Fruit fly (Drosophila melanogaster) whole organism, embryonic: ENCODE results near the gene CG13048.

Source experiments
- CG10274 ChIP-seq: fragments of 200-800 bp; sonication (Bioruptor generic); optimal IDR thresholded peaks from 3 replicates; lab custom pipeline; 2017; ENCODE audit warnings: missing biosample characterization, mild to moderate bottlenecking, missing genetic modification characterization
- CG13775 ChIP-seq: fragments of 200-800 bp; sonication (Bioruptor generic); optimal IDR thresholded peaks from 3 replicates; lab custom pipeline; 2017; ENCODE audit warnings: missing biosample characterization, mild to moderate bottlenecking, missing genetic modification characterization
- CG13894 ChIP-seq: fragments of 200-800 bp; sonication (Bioruptor generic); optimal IDR thresholded peaks from 3 replicates; lab custom pipeline; 2018; ENCODE audit warnings: missing biosample characterization, mild to moderate bottlenecking, missing genetic modification characterization, moderate library complexity
- CG30403 ChIP-seq: fragments of 200-800 bp; sonication (Bioruptor generic); optimal IDR thresholded peaks from 3 replicates; lab custom pipeline; 2016; ENCODE audit warnings: missing biosample characterization, missing genetic modification characterization
- CG31441 ChIP-seq: fragments of 200-800 bp; sonication (Bioruptor generic); IDR thresholded peaks from 2 replicates; pipeline ENCODE4 v1.3.6; 2022; ENCODE audit warnings: missing biosample characterization, missing genetic modification characterization
- CG32532 ChIP-seq: fragments of 200-800 bp; sonication (Bioruptor generic); IDR thresholded peaks from 2 replicates; pipeline ENCODE4 v1.3.6; 2022; ENCODE audit warnings: missing biosample characterization, missing genetic modification characterization
- CG3281 ChIP-seq: fragments of 200-800 bp; sonication (Bioruptor generic); optimal IDR thresholded peaks from 3 replicates; lab custom pipeline; 2017; ENCODE audit warnings: missing biosample characterization, mild to moderate bottlenecking, missing genetic modification characterization
- CG3726 ChIP-seq: fragments of 200-800 bp; sonication (Bioruptor generic); IDR thresholded peaks from 3 replicates; pipeline ENCODE4, ENCODE4 v1.3.6; 2022; ENCODE audit warnings: missing biosample characterization, missing genetic modification characterization
- CG4424 ChIP-seq: fragments of 200-800 bp; sonication (Bioruptor generic); optimal IDR thresholded peaks from 3 replicates; lab custom pipeline; 2016; ENCODE audit warnings: missing biosample characterization, missing genetic modification characterization
- CG4730 ChIP-seq: fragments of 200-800 bp; sonication (Bioruptor generic); IDR thresholded peaks from 2 replicates; pipeline ENCODE4 v1.3.6; 2022; ENCODE audit warnings: missing biosample characterization, missing genetic modification characterization
- CG5245 ChIP-seq: fragments of 200-800 bp; sonication (Bioruptor generic); optimal IDR thresholded peaks from 3 replicates; lab custom pipeline; 2016; ENCODE audit warnings: missing biosample characterization, missing genetic modification characterization
- CG6654 ChIP-seq: fragments of 200-800 bp; sonication (Bioruptor generic); optimal IDR thresholded peaks from 2 replicates; lab custom pipeline; 2017; ENCODE audit warnings: missing biosample characterization, mild to moderate bottlenecking, missing genetic modification characterization
- CG6813 ChIP-seq: fragments of 200-800 bp; sonication (Bioruptor generic); optimal IDR thresholded peaks from 2 replicates; lab custom pipeline; 2017; ENCODE audit warnings: missing biosample characterization, missing genetic modification characterization, mild to moderate bottlenecking, moderate library complexity, missing genetic modification reagents
- CG8359 ChIP-seq: fragments of 200-800 bp; sonication (Bioruptor generic); optimal IDR thresholded peaks from 2 replicates; lab custom pipeline; 2017; ENCODE audit warnings: missing biosample characterization, mild to moderate bottlenecking, missing genetic modification characterization, borderline replicate concordance
- CG8478 ChIP-seq: fragments of >200 bp; optimal IDR thresholded peaks from 2 replicates; lab custom pipeline; 2018
- D19B ChIP-seq: fragments of 200-800 bp; sonication (Bioruptor generic); optimal IDR thresholded peaks from 2 replicates; lab custom pipeline; 2017; ENCODE audit warnings: missing biosample characterization, mild to moderate bottlenecking, missing genetic modification characterization
- Dbx ChIP-seq: fragments of 200-800 bp; sonication (Bioruptor generic); IDR thresholded peaks from 3 replicates; pipeline ENCODE4 v1.3.6; 2022; ENCODE audit warnings: missing biosample characterization, missing genetic modification characterization
- Dip3 ChIP-seq: fragments of 200-800 bp; sonication (Bioruptor generic); optimal IDR thresholded peaks from 3 replicates; lab custom pipeline; 2016; ENCODE audit warnings: missing biosample characterization, missing genetic modification characterization
- Doc2 ChIP-seq: fragments of 200-800 bp; sonication (Bioruptor generic); IDR thresholded peaks from 2 replicates; pipeline ENCODE4 v1.3.6; 2022; ENCODE audit warnings: missing biosample characterization, missing genetic modification characterization
- Dp ChIP-seq: fragments of 200-800 bp; sonication (Bioruptor generic); optimal IDR thresholded peaks from 2 replicates; lab custom pipeline; 2018; ENCODE audit warnings: missing biosample characterization, mild to moderate bottlenecking, missing genetic modification characterization, moderate library complexity
- Gug ChIP-seq: fragments of 200-800 bp; sonication (Bioruptor generic); IDR thresholded peaks from 4 replicates; pipeline ENCODE4 v1.3.6; 2022; ENCODE audit warnings: missing biosample characterization, missing genetic modification characterization
- HLH3B ChIP-seq: fragments of 200-800 bp; sonication (Bioruptor generic); IDR thresholded peaks from 2 replicates; pipeline ENCODE4 v1.3.6; 2022; ENCODE audit warnings: missing biosample characterization, missing genetic modification characterization
- Hmr ChIP-seq: fragments of 200-800 bp; sonication (Bioruptor generic); optimal IDR thresholded peaks from 3 replicates; lab custom pipeline; 2017; ENCODE audit warnings: mild to moderate bottlenecking, missing biosample characterization, missing genetic modification reagents, missing genetic modification characterization
- Opbp ChIP-seq: fragments of 200-800 bp; sonication (Bioruptor generic); IDR thresholded peaks from 3 replicates; pipeline ENCODE4 v1.3.6; 2022; ENCODE audit warnings: missing biosample characterization, missing genetic modification characterization; ENCODE audit not compliant: partially characterized antibody
- PHDP ChIP-seq: fragments of 200-800 bp; sonication (Bioruptor generic); optimal IDR thresholded peaks from 3 replicates; lab custom pipeline; 2018; ENCODE audit warnings: missing biosample characterization, mild to moderate bottlenecking, missing genetic modification characterization, moderate library complexity
- bigmax ChIP-seq: fragments of 200-800 bp; sonication (Bioruptor generic); optimal IDR thresholded peaks from 2 replicates; lab custom pipeline; 2018; ENCODE audit warnings: missing biosample characterization, mild to moderate bottlenecking, missing genetic modification characterization
- chinmo ChIP-seq: fragments of 200-800 bp; sonication (Bioruptor generic); IDR thresholded peaks from 4 replicates; pipeline ENCODE4 v1.3.6; 2022; ENCODE audit warnings: missing biosample characterization, missing genetic modification characterization; ENCODE audit not compliant: partially characterized antibody
- chn ChIP-seq: fragments of 200-800 bp; sonication (Bioruptor generic); optimal IDR thresholded peaks from 2 replicates; lab custom pipeline; 2016; ENCODE audit warnings: missing biosample characterization, missing genetic modification characterization
- disco-r ChIP-seq: fragments of 200-800 bp; sonication (Bioruptor generic); optimal IDR thresholded peaks from 2 replicates; lab custom pipeline; 2016; ENCODE audit warnings: missing biosample characterization, missing genetic modification characterization
- dysf ChIP-seq: fragments of 200-800 bp; sonication (Bioruptor generic); IDR thresholded peaks from 3 replicates; pipeline ENCODE4 v1.3.6; 2022; ENCODE audit warnings: missing biosample characterization, missing genetic modification characterization
- en ChIP-seq: fragments of 200-800 bp; sonication (Bioruptor generic); optimal IDR thresholded peaks from 2 replicates; lab custom pipeline; 2016; ENCODE audit warnings: missing biosample characterization, missing genetic modification characterization
- ewg ChIP-seq: fragments of 200-800 bp; sonication (Bioruptor generic); optimal IDR thresholded peaks from 3 replicates; lab custom pipeline; 2017; ENCODE audit warnings: mild to moderate bottlenecking, missing biosample characterization, missing genetic modification reagents, missing genetic modification characterization
- fu2 ChIP-seq: fragments of 200-800 bp; sonication (Bioruptor generic); optimal IDR thresholded peaks from 2 replicates; lab custom pipeline; 2016; ENCODE audit warnings: missing biosample characterization, missing genetic modification characterization
- gem ChIP-seq: fragments of 200-800 bp; sonication (Bioruptor generic); optimal IDR thresholded peaks from 2 replicates; lab custom pipeline; 2019; ENCODE audit warnings: missing biosample characterization, mild to moderate bottlenecking, missing genetic modification characterization, moderate library complexity
- grau ChIP-seq: fragments of 200-800 bp; optimal IDR thresholded peaks from 3 replicates; lab custom pipeline; 2019; ENCODE audit warnings: missing biosample characterization, mild to moderate bottlenecking, missing genetic modification characterization, moderate library complexity
- grn ChIP-seq: fragments of 200-800 bp; sonication (Bioruptor generic); optimal IDR thresholded peaks from 3 replicates; lab custom pipeline; 2017; ENCODE audit warnings: missing biosample characterization, missing genetic modification characterization
- insv ChIP-seq, 2 experiments: fragments of 200-800 bp; sonication (Bioruptor generic); optimal IDR thresholded peaks; 3 replicates each; lab custom pipeline; 2016 to 2018; ENCODE audit warnings: missing biosample characterization in 2 of 2, missing genetic modification characterization in 2 of 2
- lbe ChIP-seq: fragments of 200-800 bp; sonication (Bioruptor generic); optimal IDR thresholded peaks from 2 replicates; lab custom pipeline; 2016; ENCODE audit warnings: missing biosample characterization, mild to moderate bottlenecking, missing genetic modification characterization
- lov ChIP-seq, 2 experiments: fragments of 200-800 bp in 1 of 2; fragments of >200 bp in 1 of 2; sonication (Bioruptor generic) in 1 of 2; IDR thresholded peaks in 1 of 2; optimal IDR thresholded peaks in 1 of 2; 2 replicates in 1 of 2; 3 replicates in 1 of 2; pipeline versions ENCODE4 v1.3.6 to Lab custom; 2017 to 2022; ENCODE audit warnings: missing biosample characterization in 1 of 2, missing genetic modification characterization in 1 of 2
- maf-S ChIP-seq: fragments of 200-800 bp; sonication (Bioruptor generic); optimal IDR thresholded peaks from 2 replicates; lab custom pipeline; 2016; ENCODE audit warnings: missing biosample characterization, missing genetic modification characterization
- mirr ChIP-seq: fragments of 200-800 bp; sonication (Bioruptor generic); optimal IDR thresholded peaks from 3 replicates; lab custom pipeline; 2018; ENCODE audit warnings: missing biosample characterization, mild to moderate bottlenecking, missing genetic modification characterization
- mld ChIP-seq: fragments of 200-800 bp; sonication (Bioruptor generic); IDR thresholded peaks from 3 replicates; pipeline ENCODE4 v1.3.6; 2022; ENCODE audit warnings: missing biosample characterization, missing genetic modification characterization; ENCODE audit not compliant: partially characterized antibody
- nau ChIP-seq: fragments of 200-800 bp; sonication (Bioruptor generic); optimal IDR thresholded peaks from 3 replicates; lab custom pipeline; 2017; ENCODE audit warnings: missing biosample characterization, mild to moderate bottlenecking, missing genetic modification characterization, missing genetic modification reagents
- pita ChIP-seq: fragments of 200-800 bp; sonication (Bioruptor generic); optimal IDR thresholded peaks from 2 replicates; lab custom pipeline; 2017; ENCODE audit warnings: missing biosample characterization, mild to moderate bottlenecking, missing genetic modification characterization
- pros ChIP-seq: fragments of 200-800 bp; sonication (Bioruptor generic); optimal IDR thresholded peaks from 3 replicates; lab custom pipeline; 2019; ENCODE audit warnings: missing biosample characterization, mild to moderate bottlenecking, missing genetic modification characterization, moderate library complexity
- ro ChIP-seq: fragments of 200-800 bp; sonication (Bioruptor generic); IDR thresholded peaks from 2 replicates; pipeline ENCODE4 v1.3.6; 2022; ENCODE audit warnings: missing biosample characterization, missing genetic modification characterization
- sim ChIP-seq: fragments of 200-800 bp; sonication (Bioruptor generic); IDR thresholded peaks from 2 replicates; pipeline ENCODE4 v1.3.6; 2022; ENCODE audit warnings: missing biosample characterization, missing genetic modification characterization
- stwl ChIP-seq: fragments of 200-800 bp; sonication (Bioruptor generic); optimal IDR thresholded peaks from 3 replicates; lab custom pipeline; 2018; ENCODE audit warnings: missing biosample characterization, mild to moderate bottlenecking, missing genetic modification characterization, moderate library complexity
- tll ChIP-seq, 2 experiments: fragments of 200-800 bp in 1 of 2; fragments of >200 bp in 1 of 2; sonication (Bioruptor generic) in 1 of 2; optimal IDR thresholded peaks; 2 replicates each; lab custom pipeline; 2017 to 2019; ENCODE audit warnings: missing biosample characterization in 2 of 2, missing genetic modification characterization in 2 of 2, mild to moderate bottlenecking in 1 of 2, moderate library complexity in 1 of 2
- unpg ChIP-seq: fragments of 200-800 bp; sonication (Bioruptor generic); optimal IDR thresholded peaks from 3 replicates; lab custom pipeline; 2018; ENCODE audit warnings: missing biosample characterization, mild to moderate bottlenecking, missing genetic modification characterization, moderate library complexity

Gene CG13048

dm6 chr3L:16309972-16310371 is 26.3 kb upstream of the CG13048 start (continued):
- TF ChIP-seq ewg (no peak), stwl (tag; lab: Kevin White, UChicago) (no peak), chn (GFP tag; lab: Kevin White, UChicago) (no peak), CG6813 (GFP tag; lab: Kevin White, UChicago) (no peak), Opbp (no peak), gem (tag; lab: Kevin White, UChicago) (peak; percentile 35), Gug (GFP tag; lab: Robert Waterston, UW) (0 out of 4 replicates have a peak, but pooled peaks have one; percentile 6), CG32532 (GFP tag; lab: Robert Waterston, UW) (0 out of 2 replicates have a peak, but pooled peaks have one; percentile 6), CG5245 (GFP tag; lab: Kevin White, UChicago) (no peak), D19B (GFP tag; lab: Kevin White, UChicago) (no peak), Dip3 (GFP tag; lab: Kevin White, UChicago) (peak; percentile 5), dysf (GFP tag; lab: Robert Waterston, UW) (0 out of 3 replicates have a peak, but pooled peaks have one; percentile 14), CG6654 (GFP tag; lab: Kevin White, UChicago) (no peak), Hmr (GFP tag; lab: Kevin White, UChicago) (peak; percentile 63), CG8478 (no peak), tll (GFP tag; optimal IDR thresholded peaks at IDR 0.05; lab: Kevin White, UChicago) (no peak), CG31441 (GFP tag; lab: Robert Waterston, UW) (no peak), CG3281 (GFP tag; lab: Kevin White, UChicago) (peak; percentile 27), pros (GFP tag; lab: Kevin White, UChicago) (no peak), pita (GFP tag; lab: Kevin White, UChicago) (no peak), fu2 (GFP tag; lab: Kevin White, UChicago) (no peak), grau (tag; lab: Kevin White, UChicago) (no peak), mirr (GFP tag; lab: Kevin White, UChicago) (no peak), en (GFP tag; lab: Kevin White, UChicago) (no peak), CG30403 (GFP tag; lab: Kevin White, UChicago) (peak; percentile 38), Dp (GFP tag; lab: Kevin White, UChicago) (no peak), ro (GFP tag; lab: Robert Waterston, UW) (no peak), CG13775 (GFP tag; lab: Kevin White, UChicago) (no peak), lov (optimal IDR thresholded peaks at IDR 0.05; lab: Kevin White, UChicago) (no peak), lov (GFP tag; IDR thresholded peaks at IDR 0.05; lab: Robert Waterston, UW) (no peak), Doc2 (GFP tag; lab: Robert Waterston, UW) (no peak), PHDP (tag; lab: Kevin White, UChicago) (no peak), insv (GFP tag; optimal IDR thresholded peaks at IDR 0.05; lab: Kevin White, UChicago) (no peak), CG3726 (GFP tag; lab: Robert Waterston, UW) (no peak), CG8359 (no peak), CG13894 (no peak), maf-S (no peak), grn (GFP tag; lab: Kevin White, UChicago) (no peak), sim (GFP tag; lab: Robert Waterston, UW) (no peak), CG4424 (no peak), nau (GFP tag; lab: Kevin White, UChicago) (no peak), CG4730 (GFP tag; lab: Robert Waterston, UW) (no peak), chinmo (GFP tag; lab: Robert Waterston, UW) (0 out of 4 replicates have a peak, but pooled peaks have one; percentile 24), bigmax (GFP tag; lab: Kevin White, UChicago) (no peak), HLH3B (peak; percentile 25; the same call in 1 of the 2 replicates), unpg (GFP tag; lab: Kevin White, UChicago) (peak; percentile 20), mld (no peak), CG10274 (no peak), lbe (no peak), Dbx (GFP tag; lab: Robert Waterston, UW) (peak; percentile 64), disco-r (GFP tag; lab: Kevin White, UChicago) (no peak)
